Worm (Caenorhabditis elegans): ENCODE measurements around the gene ceh-92.

DNA sequence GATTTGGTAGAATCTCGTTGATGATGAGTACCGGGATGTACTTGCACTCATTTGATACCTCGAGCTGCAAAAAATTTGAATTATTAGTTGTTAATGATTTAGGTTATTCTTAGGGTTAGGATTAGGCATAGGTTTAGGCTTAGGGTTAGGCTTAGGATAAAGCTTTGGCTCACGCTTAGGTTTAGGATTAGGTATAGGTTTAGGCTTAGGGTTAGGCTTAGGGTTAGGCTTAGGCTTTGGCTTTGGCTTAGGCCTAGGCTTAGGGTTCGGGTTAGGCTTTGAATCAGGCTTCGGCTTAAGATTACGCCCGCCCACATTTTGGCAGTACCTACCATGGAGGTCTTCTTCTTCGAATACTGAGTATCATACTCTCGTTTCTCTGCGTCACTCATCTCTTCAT is 53.6 kb downstream of the ceh-92 start:
- TF ChIP-seq lin-15B (tag; optimal IDR thresholded peaks at IDR 0.05), result no peak
- no peak for TF ChIP-seq zag-1 (tag; optimal IDR thresholded peaks at IDR 0.05)
- TF ChIP-seq nhr-11 (tag; optimal IDR thresholded peaks at IDR 0.05), result no peak

Measured in whole organism, L3 larva.